Worm (Caenorhabditis elegans) whole organism, young adult: Measurements from ENCODE around the gene zgpa-1.

Source experiments
- B0019.2 ChIP-seq: fragments of 200-800 bp; sonication (Bioruptor generic); conservative IDR thresholded peaks from 2 replicates; pipeline ENCODE4 v1.3.6; 2022; ENCODE audit warnings: missing genetic modification reagents, missing genetic modification characterization, missing compliant biosample characterization
- C06A6.2 ChIP-seq: fragments of 200-800 bp; sonication (Bioruptor generic); conservative IDR thresholded peaks from 2 replicates; pipeline ENCODE4 v1.3.6; 2022; ENCODE audit warnings: missing genetic modification characterization, missing compliant biosample characterization
- F23B12.7 ChIP-seq: sonication (generic microtip); optimal IDR thresholded peaks from 2 replicates; lab custom pipeline; 2017; ENCODE audit warnings: missing genetic modification characterization, mild to moderate bottlenecking, missing compliant biosample characterization, antibody characterized with exemption, moderate library complexity; ENCODE audit not compliant: insufficient read depth
- F52B5.7 ChIP-seq: sonication (generic microtip); optimal IDR thresholded peaks from 2 replicates; lab custom pipeline; 2016; ENCODE audit warnings: mild to moderate bottlenecking, missing genetic modification characterization, missing compliant biosample characterization
- F57C9.4 ChIP-seq: sonication (generic microtip); optimal IDR thresholded peaks from 2 replicates; lab custom pipeline; 2017; ENCODE audit warnings: mild to moderate bottlenecking, missing genetic modification characterization, missing compliant biosample characterization
- K11D2.4 ChIP-seq: fragments of 200-800 bp; sonication (Bioruptor generic); IDR thresholded peaks from 2 replicates; pipeline ENCODE4 v1.3.6; 2022; ENCODE audit warnings: missing genetic modification reagents, missing genetic modification characterization, missing compliant biosample characterization
- K12H6.12 ChIP-seq: fragments of 200-800 bp; sonication (Bioruptor generic); optimal IDR thresholded peaks from 2 replicates; lab custom pipeline; 2018; ENCODE audit warnings: mild to moderate bottlenecking, missing genetic modification characterization, missing compliant biosample characterization
- T07F8.4 ChIP-seq: sonication (generic microtip); optimal IDR thresholded peaks from 2 replicates; lab custom pipeline; 2016; ENCODE audit warnings: mild to moderate bottlenecking, missing genetic modification characterization, moderate library complexity, missing compliant biosample characterization
- Y53F4B.3 ChIP-seq: fragments of 200-800 bp; sonication (Bioruptor generic); IDR thresholded peaks from 2 replicates; pipeline ENCODE4 v1.3.6; 2022; ENCODE audit warnings: missing genetic modification reagents, missing genetic modification characterization, missing compliant biosample characterization
- Y95B8A.8 ChIP-seq: fragments of 200-800 bp; sonication (Bioruptor generic); IDR thresholded peaks from 2 replicates; pipeline ENCODE4 v1.3.6; 2022; ENCODE audit warnings: missing genetic modification reagents, missing genetic modification characterization, missing compliant biosample characterization
- ama-1 ChIP-seq, 3 experiments: fragments of 150-350 bp in 1 of 3; sonication (generic microtip) in 2 of 3; optimal IDR thresholded peaks; 2 replicates each; lab custom pipeline; 2014 to 2018; ENCODE audit warnings: missing biosample characterization in 2 of 3, missing genetic modification characterization in 2 of 3, missing genetic modification reagents in 2 of 3
- aptf-2 ChIP-seq: fragments of 200-800 bp; sonication (Bioruptor generic); conservative IDR thresholded peaks from 2 replicates; pipeline ENCODE4 v1.3.6; 2022; ENCODE audit warnings: missing genetic modification reagents, missing genetic modification characterization, missing compliant biosample characterization
- atf-7 ChIP-seq: sonication (generic microtip); optimal IDR thresholded peaks from 2 replicates; lab custom pipeline; 2017; ENCODE audit warnings: mild to moderate bottlenecking, missing genetic modification characterization, missing compliant biosample characterization
- attf-3 ChIP-seq: fragments of 200-800 bp; sonication (Bioruptor generic); conservative IDR thresholded peaks from 2 replicates; pipeline ENCODE4 v1.3.6; 2022; ENCODE audit warnings: missing genetic modification reagents, missing genetic modification characterization, missing compliant biosample characterization
- ceh-40 ChIP-seq: fragments of 200-800 bp; sonication (Bioruptor generic); IDR thresholded peaks from 2 replicates; pipeline ENCODE4 v1.3.6; 2022; ENCODE audit warnings: missing genetic modification characterization, missing compliant biosample characterization
- ceh-58 ChIP-seq: fragments of 200-800 bp; sonication (Bioruptor generic); IDR thresholded peaks from 2 replicates; pipeline ENCODE4 v1.3.6; 2022; ENCODE audit warnings: missing genetic modification characterization, missing compliant biosample characterization
- dox-1 ChIP-seq: fragments of 200-800 bp; sonication (Bioruptor generic); IDR thresholded peaks from 2 replicates; pipeline ENCODE4 v1.3.6; 2022; ENCODE audit warnings: missing genetic modification reagents, missing genetic modification characterization, missing compliant biosample characterization
- dpl-1 ChIP-seq: fragments of 150-350 bp; optimal IDR thresholded peaks from 2 replicates; lab custom pipeline; 2014; ENCODE audit warnings: missing biosample characterization, missing genetic modification reagents, missing genetic modification characterization
- egl-18 ChIP-seq: fragments of 200-800 bp; sonication (Bioruptor generic); IDR thresholded peaks from 2 replicates; pipeline ENCODE4 v1.3.6; 2022; ENCODE audit warnings: missing genetic modification reagents, missing genetic modification characterization, missing compliant biosample characterization
- egrh-3 ChIP-seq: fragments of 200-800 bp; sonication (Bioruptor generic); IDR thresholded peaks from 2 replicates; pipeline ENCODE4 v1.3.6; 2022; ENCODE audit warnings: missing genetic modification reagents, missing genetic modification characterization, missing compliant biosample characterization
- ets-4 ChIP-seq: fragments of 200-800 bp; sonication (Bioruptor generic); optimal IDR thresholded peaks from 2 replicates; lab custom pipeline; 2018; ENCODE audit warnings: mild to moderate bottlenecking, missing genetic modification characterization, missing compliant biosample characterization
- fkh-3 ChIP-seq: sonication (generic microtip); optimal IDR thresholded peaks from 2 replicates; lab custom pipeline; 2016; ENCODE audit warnings: mild to moderate bottlenecking, missing genetic modification characterization, missing compliant biosample characterization
- gei-17 ChIP-seq: fragments of 200-800 bp; sonication (Bioruptor generic); optimal IDR thresholded peaks from 2 replicates; lab custom pipeline; 2018; ENCODE audit warnings: mild to moderate bottlenecking, missing genetic modification characterization, missing compliant biosample characterization
- him-1 ChIP-seq: sonication (generic microtip); optimal IDR thresholded peaks from 2 replicates; lab custom pipeline; 2016; ENCODE audit warnings: missing genotype, missing genetic modification reagents, missing genetic modification characterization, missing compliant biosample characterization
- hlh-12 ChIP-seq: sonication (generic microtip); optimal IDR thresholded peaks from 2 replicates; lab custom pipeline; 2016; ENCODE audit warnings: missing genetic modification characterization, missing compliant biosample characterization
- let-526 ChIP-seq: fragments of 200-800 bp; sonication (Bioruptor generic); IDR thresholded peaks from 2 replicates; pipeline ENCODE4 v1.3.6; 2022; ENCODE audit warnings: missing genetic modification reagents, missing genetic modification characterization, missing compliant biosample characterization
- let-607 ChIP-seq, 2 experiments: fragments of 200-800 bp in 1 of 2; sonication (Bioruptor generic) in 1 of 2; sonication (generic microtip) in 1 of 2; optimal IDR thresholded peaks; 2 replicates each; lab custom pipeline; 2016 to 2018; ENCODE audit warnings: mild to moderate bottlenecking in 2 of 2, missing compliant biosample characterization in 2 of 2, missing genetic modification characterization in 2 of 2, moderate library complexity in 2 of 2, missing genotype in 1 of 2
- lin-26 ChIP-seq: fragments of 200-800 bp; sonication (Bioruptor generic); IDR thresholded peaks from 2 replicates; pipeline ENCODE4 v1.3.6; 2022; ENCODE audit warnings: missing genetic modification reagents, missing genetic modification characterization, missing compliant biosample characterization
- lin-54 ChIP-seq: fragments of 200-800 bp; sonication (Bioruptor generic); optimal IDR thresholded peaks from 2 replicates; lab custom pipeline; 2018; ENCODE audit warnings: mild to moderate bottlenecking, missing genetic modification characterization, missing compliant biosample characterization
- lsl-1 ChIP-seq: fragments of 200-800 bp; sonication (Bioruptor generic); optimal IDR thresholded peaks from 2 replicates; lab custom pipeline; 2018; ENCODE audit warnings: mild to moderate bottlenecking, missing genetic modification characterization, moderate library complexity, missing compliant biosample characterization
- lsy-27 ChIP-seq: sonication (generic microtip); optimal IDR thresholded peaks from 2 replicates; lab custom pipeline; 2017; ENCODE audit warnings: missing genetic modification characterization, mild to moderate bottlenecking, missing compliant biosample characterization, antibody characterized with exemption, missing genotype, borderline replicate concordance; ENCODE audit not compliant: insufficient read depth
- mcd-1 ChIP-seq: fragments of 200-800 bp; sonication (Bioruptor generic); IDR thresholded peaks from 2 replicates; pipeline ENCODE4 v1.3.6; 2022; ENCODE audit warnings: missing genetic modification reagents, missing genetic modification characterization, missing compliant biosample characterization
- mes-4 ChIP-seq: sonication (generic microtip); optimal IDR thresholded peaks from 2 replicates; lab custom pipeline; 2016; ENCODE audit warnings: missing genotype, missing genetic modification characterization, missing compliant biosample characterization
- mxl-1 ChIP-seq: sonication (generic microtip); optimal IDR thresholded peaks from 2 replicates; lab custom pipeline; 2016; ENCODE audit warnings: missing genetic modification characterization, missing compliant biosample characterization
- nhr-120 ChIP-seq: fragments of 200-800 bp; sonication (Bioruptor generic); IDR thresholded peaks from 2 replicates; pipeline ENCODE4 v1.3.6; 2022; ENCODE audit warnings: missing genetic modification characterization, missing compliant biosample characterization
- nhr-27 ChIP-seq: fragments of 200-800 bp; sonication (Bioruptor generic); optimal IDR thresholded peaks from 2 replicates; lab custom pipeline; 2018; ENCODE audit warnings: mild to moderate bottlenecking, missing genetic modification characterization, moderate library complexity, missing compliant biosample characterization
- nhr-80 ChIP-seq: sonication (generic microtip); optimal IDR thresholded peaks from 2 replicates; lab custom pipeline; 2016; ENCODE audit warnings: missing genetic modification characterization, missing compliant biosample characterization
- rcor-1 ChIP-seq: fragments of 200-800 bp; sonication (Bioruptor generic); IDR thresholded peaks from 2 replicates; pipeline ENCODE4 v1.3.6; 2022; ENCODE audit warnings: missing genetic modification reagents, missing genetic modification characterization, missing compliant biosample characterization
- rpc-1 ChIP-seq, 2 experiments: fragments of 150-350 bp in 1 of 2; sonication (generic microtip) in 1 of 2; optimal IDR thresholded peaks; 2 replicates each; lab custom pipeline; 2014 to 2018; ENCODE audit warnings: missing biosample characterization in 1 of 2, missing genetic modification characterization in 1 of 2, missing genetic modification reagents in 1 of 2, missing genotype in 1 of 2
- sdz-38 ChIP-seq: sonication (generic microtip); optimal IDR thresholded peaks from 2 replicates; lab custom pipeline; 2016; ENCODE audit warnings: missing genotype, missing genetic modification characterization, missing compliant biosample characterization
- snpc-1.3 ChIP-seq: sonication (generic microtip); optimal IDR thresholded peaks from 2 replicates; lab custom pipeline; 2017; ENCODE audit warnings: missing genetic modification characterization, mild to moderate bottlenecking, missing compliant biosample characterization, antibody characterized with exemption, moderate library complexity, missing genotype, missing genetic modification reagents; ENCODE audit not compliant: insufficient read depth
- sptf-2 ChIP-seq: fragments of 200-800 bp; sonication (Bioruptor generic); optimal IDR thresholded peaks from 2 replicates; lab custom pipeline; 2018; ENCODE audit warnings: mild to moderate bottlenecking, missing genetic modification characterization, missing compliant biosample characterization
- tbx-9 ChIP-seq: sonication (generic microtip); optimal IDR thresholded peaks from 2 replicates; lab custom pipeline; 2016; ENCODE audit warnings: borderline replicate concordance, missing genetic modification characterization, inconsistent platforms, missing compliant biosample characterization
- tlf-1 ChIP-seq: fragments of 200-800 bp; sonication (Bioruptor generic); optimal IDR thresholded peaks from 2 replicates; lab custom pipeline; 2018; ENCODE audit warnings: mild to moderate bottlenecking, missing genetic modification characterization, missing compliant biosample characterization
- ztf-18 ChIP-seq: sonication (generic microtip); optimal IDR thresholded peaks from 2 replicates; lab custom pipeline; 2016; ENCODE audit warnings: missing genotype, mild to moderate bottlenecking, missing genetic modification characterization, missing compliant biosample characterization
- ztf-22 ChIP-seq: fragments of 200-800 bp; sonication (Bioruptor generic); optimal IDR thresholded peaks from 2 replicates; lab custom pipeline; 2018; ENCODE audit warnings: mild to moderate bottlenecking, missing genetic modification characterization, moderate library complexity, missing compliant biosample characterization
- ztf-26 ChIP-seq: sonication (generic microtip); optimal IDR thresholded peaks from 2 replicates; lab custom pipeline; 2017; ENCODE audit warnings: missing genetic modification characterization, missing compliant biosample characterization
- ztf-3 ChIP-seq: fragments of 200-800 bp; sonication (Bioruptor generic); optimal IDR thresholded peaks from 2 replicates; lab custom pipeline; 2018; ENCODE audit warnings: mild to moderate bottlenecking, missing genetic modification characterization, missing compliant biosample characterization

Gene zgpa-1

ce11 chrIV:7785506-7786065 lies 27.0 kb downstream of the zgpa-1 start, which contains the start of gene tag-322:
TSS of gene tag-322 (minus strand) at chrIV:7785556.
- no peak for TF ChIP-seq fkh-3 (tag; lab: Kevin White, UChicago)
- TF ChIP-seq ztf-26 (tag; lab: Kevin White, UChicago): no peak
- TF ChIP-seq snpc-1.3 (tag; lab: Kevin White, UChicago): peak; percentile 58
- TF ChIP-seq T07F8.4: no peak
- TF ChIP-seq mcd-1 (GFP tag; lab: Robert Waterston, UW): peak; percentile 93
- TF ChIP-seq ztf-18 (tag; lab: Kevin White, UChicago): no peak
- TF ChIP-seq let-607 (tag; optimal IDR thresholded peaks at IDR 0.05; lab: Kevin White, UChicago): no peak
- TF ChIP-seq mes-4: no peak
- TF ChIP-seq ztf-3 (GFP tag; lab: Kevin White, UChicago): no peak
- no peak for TF ChIP-seq nhr-27
- no peak for TF ChIP-seq aptf-2 (GFP tag; lab: Robert Waterston, UW)
- TF ChIP-seq egl-18 (GFP tag; lab: Robert Waterston, UW): no peak
- no peak for TF ChIP-seq him-1 (tag; lab: Kevin White, UChicago)
- TF ChIP-seq nhr-80 (tag; lab: Kevin White, UChicago): no peak
- no peak for TF ChIP-seq sdz-38 (tag; lab: Kevin White, UChicago)
- TF ChIP-seq ztf-22 (GFP tag; lab: Kevin White, UChicago): no peak
- no peak for TF ChIP-seq K11D2.4 (GFP tag; lab: Robert Waterston, UW)
- no peak for TF ChIP-seq let-526 (GFP tag; lab: Robert Waterston, UW)
- TF ChIP-seq ceh-40 (GFP tag; lab: Robert Waterston, UW): no peak
- TF ChIP-seq lin-54 (GFP tag; lab: Kevin White, UChicago): no peak
- no peak for TF ChIP-seq F57C9.4 (tag; lab: Kevin White, UChicago)
- no peak for TF ChIP-seq ama-1 (optimal IDR thresholded peaks at IDR 0.05; lab: Kevin White, UChicago)
- no peak for TF ChIP-seq ama-1 (GFP tag; optimal IDR thresholded peaks at IDR 0.05; lab: Kevin White, UChicago)
- TF ChIP-seq attf-3 (GFP tag; lab: Robert Waterston, UW): no peak
- TF ChIP-seq ets-4: no peak
- no peak for TF ChIP-seq rpc-1 (optimal IDR thresholded peaks at IDR 0.05; lab: Kevin White, UChicago)
- TF ChIP-seq rpc-1 (tag; optimal IDR thresholded peaks at IDR 0.05; lab: Kevin White, UChicago): no peak
- no peak for TF ChIP-seq tbx-9
- no peak for TF ChIP-seq Y95B8A.8 (GFP tag; lab: Robert Waterston, UW)
- TF ChIP-seq atf-7: no peak
- no peak for TF ChIP-seq egrh-3
- peak; percentile 19 for TF ChIP-seq lsl-1 (GFP tag; lab: Kevin White, UChicago)
- TF ChIP-seq ceh-58: no peak
- TF ChIP-seq F52B5.7 (tag; lab: Kevin White, UChicago): no peak
- TF ChIP-seq hlh-12: no peak
- no peak for TF ChIP-seq nhr-120 (GFP tag; lab: Robert Waterston, UW)
- TF ChIP-seq Y53F4B.3 (GFP tag; lab: Robert Waterston, UW): no peak
- TF ChIP-seq K12H6.12 (tag; lab: Kevin White, UChicago): no peak
- TF ChIP-seq B0019.2 (GFP tag; lab: Robert Waterston, UW): no peak
- 0 out of 2 replicates have a peak, but pooled peaks have one; percentile 26 for TF ChIP-seq dox-1 (GFP tag; lab: Robert Waterston, UW)
- no peak for TF ChIP-seq lin-26 (GFP tag; lab: Robert Waterston, UW)
- TF ChIP-seq dpl-1 (GFP tag; lab: Kevin White, UChicago): no peak
- no peak for TF ChIP-seq lsy-27 (tag; lab: Kevin White, UChicago)
- no peak for TF ChIP-seq sptf-2 (GFP tag; lab: Kevin White, UChicago)
- no peak for TF ChIP-seq mxl-1 (tag; lab: Kevin White, UChicago)
- TF ChIP-seq tlf-1 (GFP tag; lab: Kevin White, UChicago): no peak
- no peak for TF ChIP-seq rcor-1 (GFP tag; lab: Robert Waterston, UW)
- TF ChIP-seq F23B12.7: peak; percentile 28
- no peak for TF ChIP-seq C06A6.2 (GFP tag; lab: Robert Waterston, UW)
- no peak for TF ChIP-seq gei-17 (GFP tag; lab: Kevin White, UChicago)
